Worm (Caenorhabditis elegans) whole organism, L4 larva: Measurements from ENCODE around the gene C36C5.14.

Experiments
- F10B5.3 ChIP-seq: sonication (generic microtip); optimal IDR thresholded peaks from 2 replicates; lab custom pipeline; 2016; ENCODE audit warnings: mild to moderate bottlenecking, missing genetic modification characterization, missing compliant biosample characterization
- F37D6.2 ChIP-seq: sonication (generic microtip); optimal IDR thresholded peaks from 2 replicates; lab custom pipeline; 2016; ENCODE audit warnings: mild to moderate bottlenecking, missing genetic modification characterization, missing compliant biosample characterization
- F44E2.7 ChIP-seq: fragments of 200-800 bp; sonication (Bioruptor generic); IDR thresholded peaks from 2 replicates; pipeline ENCODE4 v2.1.2; 2022; ENCODE audit warnings: missing genetic modification characterization, missing compliant biosample characterization
- R02D3.7 ChIP-seq: fragments of 150-350 bp; sonication (generic microtip); optimal IDR thresholded peaks from 3 replicates; lab custom pipeline; 2014; ENCODE audit warnings: missing biosample characterization, missing genetic modification characterization
- Y48G9A.11 ChIP-seq: fragments of 200-800 bp; sonication (Bioruptor generic); IDR thresholded peaks from 2 replicates; pipeline ENCODE4 v1.3.6; 2022; ENCODE audit warnings: missing genetic modification reagents, missing genetic modification characterization, missing compliant biosample characterization
- Y5F2A.4 ChIP-seq: fragments of 200-800 bp; sonication (Bioruptor generic); optimal IDR thresholded peaks from 2 replicates; lab custom pipeline; 2018; ENCODE audit warnings: mild to moderate bottlenecking, missing genetic modification characterization, missing compliant biosample characterization
- aha-1 ChIP-seq: fragments of 150-350 bp; peaks from one replicate; lab custom pipeline; 2014; ENCODE audit warnings: missing biosample characterization, missing genetic modification characterization
- attf-4 ChIP-seq: sonication (generic microtip); optimal IDR thresholded peaks from 3 replicates; lab custom pipeline; 2017; ENCODE audit warnings: missing biosample characterization, missing genetic modification characterization
- ceh-20 ChIP-seq: fragments of 200-800 bp; sonication (Bioruptor generic); IDR thresholded peaks from 2 replicates; pipeline ENCODE4 v1.3.6; 2022; ENCODE audit warnings: missing genetic modification reagents, missing genetic modification characterization, missing compliant biosample characterization
- ceh-32 ChIP-seq: sonication (generic microtip); optimal IDR thresholded peaks from 2 replicates; lab custom pipeline; 2016; ENCODE audit warnings: mild to moderate bottlenecking, missing genetic modification characterization, missing compliant biosample characterization; ENCODE audit not compliant: poor library complexity
- ceh-44 ChIP-seq: fragments of 200-800 bp; sonication (Bioruptor generic); IDR thresholded peaks from 2 replicates; pipeline ENCODE4 v1.3.6; 2022; ENCODE audit warnings: missing genetic modification reagents, missing genetic modification characterization, missing compliant biosample characterization
- ceh-82 ChIP-seq: sonication (generic microtip); optimal IDR thresholded peaks from 2 replicates; lab custom pipeline; 2017; ENCODE audit warnings: missing biosample characterization, missing genetic modification characterization
- daf-12 ChIP-seq: fragments of 150-350 bp; optimal IDR thresholded peaks from 2 replicates; lab custom pipeline; 2014; ENCODE audit warnings: missing biosample characterization, missing genetic modification reagents, missing genetic modification characterization
- daf-19 ChIP-seq: fragments of 200-800 bp; sonication (Bioruptor generic); conservative IDR thresholded peaks from 2 replicates; pipeline ENCODE4 v1.3.6; 2022; ENCODE audit warnings: missing genetic modification characterization, missing compliant biosample characterization
- dmd-6 ChIP-seq: fragments of 200-800 bp; sonication (Bioruptor generic); IDR thresholded peaks from 2 replicates; pipeline ENCODE4 v1.3.6; 2022; ENCODE audit warnings: missing genetic modification reagents, missing genetic modification characterization, missing compliant biosample characterization
- dmd-8 ChIP-seq: fragments of 200-800 bp; sonication (Bioruptor generic); IDR thresholded peaks from 2 replicates; pipeline ENCODE4 v1.3.6; 2022; ENCODE audit warnings: missing genetic modification characterization, missing compliant biosample characterization
- dve-1 ChIP-seq: sonication (generic microtip); optimal IDR thresholded peaks from 2 replicates; lab custom pipeline; 2017; ENCODE audit warnings: antibody characterized with exemption, mild to moderate bottlenecking, missing genetic modification characterization, missing compliant biosample characterization; ENCODE audit not compliant: insufficient read depth
- egl-27 ChIP-seq: sonication (generic microtip); optimal IDR thresholded peaks from 3 replicates; lab custom pipeline; 2017; ENCODE audit warnings: missing biosample characterization, missing genetic modification reagents, missing genetic modification characterization
- egl-43 ChIP-seq: fragments of 200-800 bp; sonication (Bioruptor generic); IDR thresholded peaks from 2 replicates; pipeline ENCODE4 v1.3.6; 2022; ENCODE audit warnings: missing genetic modification reagents, missing genetic modification characterization, missing compliant biosample characterization
- fkh-10 ChIP-seq: fragments of 150-350 bp; optimal IDR thresholded peaks from 2 replicates; lab custom pipeline; 2014; ENCODE audit warnings: missing biosample characterization, missing genetic modification reagents, missing genetic modification characterization
- fos-1 ChIP-seq: fragments of 150-350 bp; optimal IDR thresholded peaks from 2 replicates; lab custom pipeline; 2014; ENCODE audit warnings: missing biosample characterization, missing genetic modification characterization
- gei-8 ChIP-seq: fragments of 200-800 bp; sonication (Bioruptor generic); optimal IDR thresholded peaks from 2 replicates; lab custom pipeline; 2018; ENCODE audit warnings: mild to moderate bottlenecking, missing genetic modification characterization, missing compliant biosample characterization
- hif-1 ChIP-seq, 2 experiments: sonication (generic microtip); optimal IDR thresholded peaks; 2 replicates each; lab custom pipeline; 2016 to 2017; ENCODE audit warnings: missing compliant biosample characterization in 2 of 2, missing genetic modification characterization in 2 of 2, missing genetic modification reagents in 2 of 2, missing genotype in 2 of 2, mild to moderate bottlenecking in 1 of 2
- hmg-1.1 ChIP-seq: fragments of 200-800 bp; sonication (Bioruptor generic); IDR thresholded peaks from 2 replicates; pipeline ENCODE4 v1.3.6; 2022; ENCODE audit warnings: missing genetic modification reagents, missing genetic modification characterization, missing compliant biosample characterization
- jun-1 ChIP-seq: fragments of 150-350 bp; optimal IDR thresholded peaks from 2 replicates; lab custom pipeline; 2014; ENCODE audit warnings: missing biosample characterization, missing genetic modification reagents, missing genetic modification characterization
- lsy-2 ChIP-seq, 2 experiments: fragments of 150-350 bp in 1 of 2; sonication (generic microtip) in 1 of 2; optimal IDR thresholded peaks; 2 replicates each; lab custom pipeline; 2014 to 2017; ENCODE audit warnings: missing biosample characterization in 2 of 2, missing genetic modification characterization in 2 of 2
- mdl-1 ChIP-seq, 2 experiments: fragments of 150-350 bp in 1 of 2; sonication (generic microtip) in 1 of 2; optimal IDR thresholded peaks; 2 replicates each; lab custom pipeline; 2014 to 2017; ENCODE audit warnings: missing biosample characterization in 2 of 2, missing genetic modification characterization in 2 of 2
- mdt-29 ChIP-seq: fragments of 200-800 bp; sonication (Bioruptor generic); IDR thresholded peaks from 2 replicates; pipeline ENCODE4 v1.3.6; 2022; ENCODE audit warnings: missing genetic modification reagents, missing genetic modification characterization, missing compliant biosample characterization
- mep-1 ChIP-seq: fragments of 150-350 bp; sonication (generic microtip); optimal IDR thresholded peaks from 3 replicates; lab custom pipeline; 2014; ENCODE audit warnings: missing biosample characterization, missing genetic modification characterization
- mxl-2 ChIP-seq: fragments of 200-800 bp; sonication (Bioruptor generic); conservative IDR thresholded peaks from 2 replicates; pipeline ENCODE4 v1.3.6; 2022; ENCODE audit warnings: missing genetic modification reagents, missing genetic modification characterization, missing compliant biosample characterization
- mxl-3 ChIP-seq: fragments of 200-800 bp; sonication (Bioruptor generic); optimal IDR thresholded peaks from 2 replicates; lab custom pipeline; 2018; ENCODE audit warnings: mild to moderate bottlenecking, missing genetic modification characterization, missing compliant biosample characterization
- nhr-11 ChIP-seq: fragments of 150-350 bp; optimal IDR thresholded peaks from 2 replicates; lab custom pipeline; 2014; ENCODE audit warnings: missing biosample characterization, missing genetic modification characterization
- nhr-111 ChIP-seq: fragments of 200-800 bp; sonication (Bioruptor generic); optimal IDR thresholded peaks from 2 replicates; lab custom pipeline; 2018; ENCODE audit warnings: mild to moderate bottlenecking, missing genetic modification characterization, missing compliant biosample characterization
- nhr-237 ChIP-seq: sonication (generic microtip); optimal IDR thresholded peaks from 2 replicates; lab custom pipeline; 2017; ENCODE audit warnings: missing biosample characterization, missing genetic modification characterization
- nhr-28 ChIP-seq: fragments of 150-350 bp; optimal IDR thresholded peaks from 2 replicates; lab custom pipeline; 2014; ENCODE audit warnings: missing biosample characterization, missing genetic modification characterization
- nhr-41 ChIP-seq: fragments of 200-800 bp; sonication (Bioruptor generic); IDR thresholded peaks from 2 replicates; pipeline ENCODE4 v1.3.6; 2022; ENCODE audit warnings: missing genetic modification reagents, missing genetic modification characterization, missing compliant biosample characterization
- nhr-42 ChIP-seq: fragments of 200-800 bp; sonication (Bioruptor generic); IDR thresholded peaks from 2 replicates; pipeline ENCODE4 v1.3.6; 2022; ENCODE audit warnings: missing genetic modification characterization, missing compliant biosample characterization
- nhr-76 ChIP-seq: fragments of 150-350 bp; optimal IDR thresholded peaks from 2 replicates; lab custom pipeline; 2014; ENCODE audit warnings: missing biosample characterization, missing genetic modification characterization
- nhr-77 ChIP-seq: fragments of 150-350 bp; optimal IDR thresholded peaks from 2 replicates; lab custom pipeline; 2014; ENCODE audit warnings: missing biosample characterization, missing genetic modification characterization
- php-3 ChIP-seq: fragments of 200-800 bp; sonication (Bioruptor generic); IDR thresholded peaks from 2 replicates; pipeline ENCODE4 v1.3.6; 2022; ENCODE audit warnings: missing genetic modification reagents, missing genetic modification characterization, missing compliant biosample characterization
- rbr-2 ChIP-seq: sonication (generic microtip); optimal IDR thresholded peaks from 2 replicates; lab custom pipeline; 2016; ENCODE audit warnings: missing genotype, missing genetic modification characterization, missing compliant biosample characterization
- skn-1 ChIP-seq: fragments of 150-350 bp; optimal IDR thresholded peaks from 2 replicates; lab custom pipeline; 2014; ENCODE audit warnings: missing biosample characterization, missing genetic modification characterization
- snpc-1.2 ChIP-seq: fragments of 200-800 bp; sonication (Bioruptor generic); IDR thresholded peaks from 2 replicates; pipeline ENCODE4 v1.3.6; 2022; ENCODE audit warnings: missing genetic modification reagents, missing genetic modification characterization, missing compliant biosample characterization
- spr-3 ChIP-seq: fragments of 200-800 bp; sonication (Bioruptor generic); optimal IDR thresholded peaks from 2 replicates; lab custom pipeline; 2018; ENCODE audit warnings: mild to moderate bottlenecking, missing genetic modification characterization, missing compliant biosample characterization
- tag-97 ChIP-seq: fragments of 200-800 bp; sonication (Bioruptor generic); IDR thresholded peaks from 2 replicates; pipeline ENCODE4 v1.3.6; 2022; ENCODE audit warnings: missing genetic modification characterization, missing compliant biosample characterization
- unc-39 ChIP-seq: sonication (generic microtip); optimal IDR thresholded peaks from 2 replicates; lab custom pipeline; 2017; ENCODE audit warnings: missing biosample characterization, missing genetic modification characterization
- unc-62 ChIP-seq, 3 experiments: fragments of 150-350 bp in 1 of 3; sonication (generic microtip); optimal IDR thresholded peaks in 2 of 3; peaks in 1 of 3; 1 replicate in 1 of 3; 2 replicates in 2 of 3; lab custom pipeline; 2014 to 2017; ENCODE audit warnings: missing biosample characterization in 3 of 3, missing genetic modification characterization in 3 of 3, missing genetic modification reagents in 3 of 3, missing genotype in 1 of 3
- vab-7 ChIP-seq: fragments of 200-800 bp; sonication (Bioruptor generic); IDR thresholded peaks from 2 replicates; pipeline ENCODE4 v1.3.6; 2022; ENCODE audit warnings: missing genetic modification reagents, missing genetic modification characterization, missing compliant biosample characterization
- zfp-2 ChIP-seq: sonication (generic microtip); optimal IDR thresholded peaks from 2 replicates; lab custom pipeline; 2016; ENCODE audit warnings: mild to moderate bottlenecking, missing genetic modification characterization, missing compliant biosample characterization
- zip-11 ChIP-seq: fragments of 200-800 bp; sonication (Bioruptor generic); IDR thresholded peaks from 2 replicates; pipeline ENCODE4 v1.3.6; 2022; ENCODE audit warnings: missing genetic modification characterization, missing compliant biosample characterization
- zip-2 ChIP-seq: fragments of 150-350 bp; optimal IDR thresholded peaks from 2 replicates; lab custom pipeline; 2014; ENCODE audit warnings: missing biosample characterization, missing genetic modification characterization
- ztf-7 ChIP-seq: fragments of 150-350 bp; optimal IDR thresholded peaks from 2 replicates; lab custom pipeline; 2014; ENCODE audit warnings: missing biosample characterization, missing genetic modification characterization

Gene C36C5.14

DNA sequence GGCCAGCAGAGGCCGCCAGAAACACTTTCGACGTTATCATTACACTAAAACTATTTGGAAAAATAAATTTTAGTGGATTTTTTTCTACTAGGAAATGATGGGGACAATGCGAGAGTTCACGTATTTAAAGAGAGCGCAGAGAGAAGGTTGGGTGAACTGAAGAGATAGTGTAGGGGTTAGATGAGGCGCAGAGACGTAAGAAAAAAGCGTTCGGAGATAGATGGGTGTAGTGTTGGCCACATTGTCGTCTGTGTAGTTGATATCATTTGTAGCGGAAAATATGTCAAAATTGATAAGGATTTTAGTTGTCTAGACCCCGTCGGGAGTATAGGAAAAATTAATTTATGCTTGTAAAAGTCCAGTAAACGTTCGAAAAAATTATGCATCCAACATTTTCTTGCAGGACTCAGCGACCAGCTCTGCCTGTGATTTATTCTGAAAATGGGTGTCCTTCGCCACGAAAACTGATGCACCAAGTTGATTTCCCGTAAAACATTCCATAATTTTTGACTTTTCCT lies 27.8 kb upstream of the C36C5.14 start, which contains the start of the genes Y73C8B.3 and Y73C8B.9 (continued):
- TF ChIP-seq mxl-3 (GFP tag; lab: Kevin White, UChicago) (peak; percentile 43), rbr-2 (tag; lab: Kevin White, UChicago) (no peak), aha-1 (tag; lab: Kevin White, UChicago) (peak; percentile 95), egl-43 (GFP tag; lab: Robert Waterston, UW) (no peak), nhr-28 (tag; lab: Kevin White, UChicago) (peak; percentile 100), zip-2 (tag; lab: Kevin White, UChicago) (no peak), nhr-237 (tag; lab: Kevin White, UChicago) (no peak), ceh-82 (tag; lab: Kevin White, UChicago) (no peak), nhr-76 (no peak), hmg-1.1 (GFP tag; lab: Robert Waterston, UW) (peak; percentile 63; the same call in 1 of the 2 replicates), gei-8 (GFP tag; lab: Kevin White, UChicago) (no peak), dmd-8 (GFP tag; lab: Robert Waterston, UW) (no peak), ceh-44 (GFP tag; lab: Robert Waterston, UW) (no peak), R02D3.7 (tag; lab: Kevin White, UChicago) (no peak), lsy-2 (tag; optimal IDR thresholded peaks at IDR 0.05; lab: Kevin White, UChicago) (peak in 1 of 2 experiments; percentile 21), mxl-2 (GFP tag; lab: Robert Waterston, UW) (no peak), spr-3 (GFP tag; lab: Kevin White, UChicago) (no peak), daf-19 (GFP tag; lab: Robert Waterston, UW) (no peak), hif-1 (tag; optimal IDR thresholded peaks at IDR 0.05; lab: Kevin White, UChicago) (no peak), F44E2.7 (GFP tag; lab: Robert Waterston, UW) (no peak), nhr-41 (GFP tag; lab: Robert Waterston, UW) (no peak), ceh-32 (tag; lab: Kevin White, UChicago) (no peak), mdt-29 (GFP tag; lab: Robert Waterston, UW) (no peak), php-3 (GFP tag; lab: Robert Waterston, UW) (0 out of 2 replicates have a peak, but pooled peaks have one; percentile 14), dve-1 (tag; lab: Kevin White, UChicago) (peak; percentile 59), nhr-42 (no peak), dmd-6 (GFP tag; lab: Robert Waterston, UW) (peak; percentile 83), Y5F2A.4 (GFP tag; lab: Kevin White, UChicago) (no peak), nhr-11 (tag; lab: Kevin White, UChicago) (no peak), snpc-1.2 (GFP tag; lab: Robert Waterston, UW) (no peak), nhr-111 (GFP tag; lab: Kevin White, UChicago) (no peak), unc-62 (GFP tag; optimal IDR thresholded peaks at IDR 0.05 in 1 of 2; lab: Kevin White, UChicago) (peak in 1 of 2 experiments; percentile 83), unc-62 (tag; optimal IDR thresholded peaks at IDR 0.05; lab: Kevin White, UChicago) (no peak), daf-12 (tag; lab: Kevin White, UChicago) (no peak), attf-4 (tag; lab: Kevin White, UChicago) (no peak), fkh-10 (GFP tag; lab: Kevin White, UChicago) (no peak), egl-27 (tag; lab: Kevin White, UChicago) (no peak), unc-39 (tag; lab: Kevin White, UChicago) (no peak), mep-1 (tag; lab: Kevin White, UChicago) (peak; percentile 1), F37D6.2 (tag; lab: Kevin White, UChicago) (no peak), fos-1 (tag; lab: Kevin White, UChicago) (no peak), zip-11 (GFP tag; lab: Robert Waterston, UW) (no peak), zfp-2 (tag; lab: Kevin White, UChicago) (no peak), jun-1 (no peak), F10B5.3 (no peak), Y48G9A.11 (no peak), mdl-1 (tag; optimal IDR thresholded peaks at IDR 0.05; lab: Kevin White, UChicago) (no peak), ceh-20 (GFP tag; lab: Robert Waterston, UW) (peak; percentile 40; the same call in 1 of the 2 replicates), vab-7 (GFP tag; lab: Robert Waterston, UW) (no peak), skn-1 (tag; lab: Kevin White, UChicago) (no peak), ztf-7 (no peak), nhr-77 (tag; lab: Kevin White, UChicago) (peak; percentile 62), tag-97 (no peak)
